Fruit fly (Drosophila melanogaster) whole organism, embryonic: Measurements from ENCODE around the gene melt.
A peak's percentile ranks its signal among the peaks of the same experiment; 100 is the strongest.

Experiments
- Ada2b ChIP-seq: fragments of 200-800 bp; sonication (Bioruptor generic); IDR thresholded peaks from 2 replicates; pipeline ENCODE4 v1.3.6; 2022; ENCODE audit warnings: missing biosample characterization, missing genetic modification characterization
- Atf3 ChIP-seq: fragments of 200-800 bp; sonication (Bioruptor generic); optimal IDR thresholded peaks from 3 replicates; lab custom pipeline; 2016; ENCODE audit warnings: missing biosample characterization, missing genetic modification characterization
- CG10274 ChIP-seq: fragments of 200-800 bp; sonication (Bioruptor generic); optimal IDR thresholded peaks from 3 replicates; lab custom pipeline; 2017; ENCODE audit warnings: missing biosample characterization, mild to moderate bottlenecking, missing genetic modification characterization
- CG11093 ChIP-seq: fragments of 200-800 bp; sonication (Bioruptor generic); IDR thresholded peaks from 3 replicates; pipeline ENCODE4 v1.3.6; 2022; ENCODE audit warnings: missing biosample characterization, missing genetic modification characterization
- CG11504 ChIP-seq: fragments of 200-800 bp; sonication (Bioruptor generic); optimal IDR thresholded peaks from 3 replicates; lab custom pipeline; 2019; ENCODE audit warnings: missing biosample characterization, mild to moderate bottlenecking, missing genetic modification characterization, moderate library complexity
- CG11696 ChIP-seq: fragments of 200-800 bp; sonication (Bioruptor generic); IDR thresholded peaks from 2 replicates; pipeline ENCODE4 v1.3.6; 2022; ENCODE audit warnings: missing biosample characterization, missing genetic modification characterization
- CG12155 ChIP-seq: fragments of 200-800 bp; sonication (Bioruptor generic); optimal IDR thresholded peaks from 3 replicates; lab custom pipeline; 2016; ENCODE audit warnings: missing biosample characterization, missing genetic modification characterization
- CG12236 ChIP-seq: fragments of 200-800 bp; sonication (Bioruptor generic); optimal IDR thresholded peaks from 2 replicates; lab custom pipeline; 2016; ENCODE audit warnings: missing biosample characterization, missing genetic modification characterization
- CG12942 ChIP-seq: fragments of 200-800 bp; sonication (Bioruptor generic); optimal IDR thresholded peaks from 3 replicates; lab custom pipeline; 2016; ENCODE audit warnings: missing biosample characterization, missing genetic modification characterization
- CG14050 ChIP-seq: fragments of 200-800 bp; sonication (Bioruptor generic); IDR thresholded peaks from 3 replicates; pipeline ENCODE4 v1.3.6; 2022; ENCODE audit warnings: missing biosample characterization, missing genetic modification characterization
- CG14965 ChIP-seq: fragments of 200-800 bp; sonication (Bioruptor generic); optimal IDR thresholded peaks from 2 replicates; lab custom pipeline; 2016; ENCODE audit warnings: missing biosample characterization, missing genetic modification characterization, borderline replicate concordance
- CG17186 ChIP-seq: fragments of 200-800 bp; sonication (Bioruptor generic); optimal IDR thresholded peaks from 3 replicates; lab custom pipeline; 2017; ENCODE audit warnings: missing biosample characterization, missing genetic modification reagents, missing genetic modification characterization
- CG17359 ChIP-seq: fragments of 200-800 bp; sonication (Bioruptor generic); optimal IDR thresholded peaks from 3 replicates; lab custom pipeline; 2018; ENCODE audit warnings: missing biosample characterization, mild to moderate bottlenecking, missing genetic modification characterization, moderate library complexity
- CG2889 ChIP-seq: fragments of 200-800 bp; sonication (Bioruptor generic); IDR thresholded peaks from 3 replicates; pipeline ENCODE4 v1.3.6; 2022; ENCODE audit warnings: missing biosample characterization, missing genetic modification characterization
- CG32532 ChIP-seq: fragments of 200-800 bp; sonication (Bioruptor generic); IDR thresholded peaks from 2 replicates; pipeline ENCODE4 v1.3.6; 2022; ENCODE audit warnings: missing biosample characterization, missing genetic modification characterization
- CG4328 ChIP-seq: fragments of 200-800 bp; sonication (Bioruptor generic); optimal IDR thresholded peaks from 3 replicates; lab custom pipeline; 2017; ENCODE audit warnings: missing biosample characterization, missing genetic modification reagents, missing genetic modification characterization
- CG4854 ChIP-seq: fragments of 200-800 bp; sonication (Bioruptor generic); optimal IDR thresholded peaks from 2 replicates; lab custom pipeline; 2016; ENCODE audit warnings: missing biosample characterization, missing genetic modification characterization, inconsistent platforms
- CG8281 ChIP-seq: fragments of 200-800 bp; sonication (Bioruptor generic); optimal IDR thresholded peaks from 2 replicates; lab custom pipeline; 2018; ENCODE audit warnings: missing biosample characterization, mild to moderate bottlenecking, missing genetic modification characterization, moderate library complexity
- CG8924 ChIP-seq: fragments of 200-800 bp; optimal IDR thresholded peaks from 3 replicates; lab custom pipeline; 2019; ENCODE audit warnings: missing biosample characterization, mild to moderate bottlenecking, missing genetic modification characterization, moderate library complexity
- CG9797 ChIP-seq: fragments of 200-800 bp; sonication (Bioruptor generic); optimal IDR thresholded peaks from 3 replicates; lab custom pipeline; 2018; ENCODE audit warnings: missing biosample characterization, mild to moderate bottlenecking, missing genetic modification characterization
- CG9876 ChIP-seq: fragments of 200-800 bp; sonication (Bioruptor generic); optimal IDR thresholded peaks from 2 replicates; lab custom pipeline; 2016; ENCODE audit warnings: missing biosample characterization, missing genetic modification characterization
- E2f1 ChIP-seq: fragments of 200-800 bp; sonication (Bioruptor generic); IDR thresholded peaks from 2 replicates; pipeline ENCODE4 v1.3.6; 2022; ENCODE audit warnings: missing biosample characterization, missing genetic modification characterization
- E2f2 ChIP-seq: fragments of 200-800 bp; sonication (Bioruptor generic); IDR thresholded peaks from 2 replicates; pipeline ENCODE4 v1.3.6; 2022; ENCODE audit warnings: missing biosample characterization, missing genetic modification characterization
- Eip74EF ChIP-seq, 2 experiments: fragments of 200-800 bp in 1 of 2; fragments of >200 bp in 1 of 2; sonication (Bioruptor generic) in 1 of 2; optimal IDR thresholded peaks; 2 replicates each; lab custom pipeline; 2017 to 2019; ENCODE audit warnings: missing biosample characterization in 2 of 2, missing genetic modification characterization in 2 of 2, mild to moderate bottlenecking in 1 of 2, moderate library complexity in 1 of 2
- GATAe ChIP-seq: fragments of 200-800 bp; sonication (Bioruptor generic); conservative IDR thresholded peaks from 2 replicates; pipeline ENCODE4 v1.3.6; 2022; ENCODE audit warnings: missing biosample characterization, missing genetic modification characterization
- HLH4C ChIP-seq: fragments of 200-800 bp; sonication (Bioruptor generic); IDR thresholded peaks from 3 replicates; pipeline ENCODE4 v1.3.6; 2022; ENCODE audit warnings: missing biosample characterization, missing genetic modification characterization; ENCODE audit not compliant: partially characterized antibody
- HLH54F ChIP-seq: fragments of 200-800 bp; sonication (Bioruptor generic); optimal IDR thresholded peaks from 3 replicates; lab custom pipeline; 2016; ENCODE audit warnings: missing biosample characterization, missing genetic modification characterization
- HmgD ChIP-seq: fragments of 200-800 bp; sonication (Bioruptor generic); optimal IDR thresholded peaks from 3 replicates; lab custom pipeline; 2016; ENCODE audit warnings: missing biosample characterization, missing genetic modification characterization
- Hmr ChIP-seq: fragments of 200-800 bp; sonication (Bioruptor generic); optimal IDR thresholded peaks from 3 replicates; lab custom pipeline; 2017; ENCODE audit warnings: mild to moderate bottlenecking, missing biosample characterization, missing genetic modification reagents, missing genetic modification characterization
- Mrtf ChIP-seq: fragments of 200-800 bp; sonication (Bioruptor generic); IDR thresholded peaks from 3 replicates; pipeline ENCODE4 v1.3.6; 2022; ENCODE audit warnings: missing biosample characterization, missing genetic modification characterization
- Oaz ChIP-seq: fragments of 200-800 bp; sonication (Bioruptor generic); IDR thresholded peaks from 2 replicates; pipeline ENCODE4 v1.3.6; 2022; ENCODE audit warnings: missing biosample characterization, missing genetic modification characterization
- Sox102F ChIP-seq: fragments of 200-800 bp; sonication (Bioruptor generic); optimal IDR thresholded peaks from 2 replicates; lab custom pipeline; 2018; ENCODE audit warnings: missing biosample characterization, mild to moderate bottlenecking, missing genetic modification characterization, moderate library complexity
- ac ChIP-seq: fragments of 200-800 bp; sonication (Bioruptor generic); optimal IDR thresholded peaks from 3 replicates; lab custom pipeline; 2017; ENCODE audit warnings: missing biosample characterization, mild to moderate bottlenecking, missing genetic modification characterization
- ap ChIP-seq: fragments of 200-800 bp; sonication (Bioruptor generic); IDR thresholded peaks from 2 replicates; pipeline ENCODE4 v1.3.6; 2022; ENCODE audit warnings: missing biosample characterization, missing genetic modification characterization
- cg ChIP-seq: fragments of 200-800 bp; sonication (Bioruptor generic); optimal IDR thresholded peaks from 3 replicates; lab custom pipeline; 2019; ENCODE audit warnings: missing biosample characterization, mild to moderate bottlenecking, missing genetic modification characterization, moderate library complexity
- dati ChIP-seq: fragments of 200-800 bp; sonication (Bioruptor generic); IDR thresholded peaks from 2 replicates; pipeline ENCODE4 v1.3.6; 2022; ENCODE audit warnings: missing biosample characterization, missing genetic modification characterization
- dmrt99B ChIP-seq: fragments of 200-800 bp; sonication (Bioruptor generic); optimal IDR thresholded peaks from 2 replicates; lab custom pipeline; 2018; ENCODE audit warnings: missing biosample characterization, mild to moderate bottlenecking, missing genetic modification characterization, moderate library complexity
- exex ChIP-seq: fragments of 200-800 bp; sonication (Bioruptor generic); optimal IDR thresholded peaks from 4 replicates; lab custom pipeline; 2018; ENCODE audit warnings: missing biosample characterization, mild to moderate bottlenecking, missing genetic modification characterization, moderate library complexity
- fru ChIP-seq: fragments of >200 bp; optimal IDR thresholded peaks from 2 replicates; lab custom pipeline; 2017
- gce ChIP-seq: fragments of 200-800 bp; sonication (Bioruptor generic); IDR thresholded peaks from 3 replicates; pipeline ENCODE4 v1.3.6; 2022; ENCODE audit warnings: missing biosample characterization, missing genetic modification characterization
- gcm2 ChIP-seq: fragments of 200-800 bp; sonication (Bioruptor generic); optimal IDR thresholded peaks from 2 replicates; lab custom pipeline; 2016; ENCODE audit warnings: missing biosample characterization, missing genetic modification characterization
- her ChIP-seq: fragments of 200-800 bp; sonication (Bioruptor generic); optimal IDR thresholded peaks from 2 replicates; lab custom pipeline; 2016; ENCODE audit warnings: missing biosample characterization, missing genetic modification characterization
- psq ChIP-seq: fragments of 200-800 bp; sonication (Bioruptor generic); optimal IDR thresholded peaks from 2 replicates; lab custom pipeline; 2017; ENCODE audit warnings: missing biosample characterization, missing genetic modification characterization
- sens ChIP-seq: fragments of 200-800 bp; sonication (Bioruptor generic); peaks from one replicate; lab custom pipeline; 2016; ENCODE audit warnings: missing biosample characterization, missing genetic modification characterization
- sisA ChIP-seq: fragments of 200-800 bp; sonication (Bioruptor generic); IDR thresholded peaks from 2 replicates; pipeline ENCODE4 v1.3.6; 2022; ENCODE audit warnings: missing biosample characterization, missing genetic modification characterization
- stc ChIP-seq: fragments of 200-800 bp; sonication (Bioruptor generic); IDR thresholded peaks from 2 replicates; pipeline ENCODE4 v1.3.6; 2022; ENCODE audit warnings: missing biosample characterization, missing genetic modification characterization
- tap ChIP-seq: fragments of 200-800 bp; optimal IDR thresholded peaks from 3 replicates; lab custom pipeline; 2019; ENCODE audit warnings: missing biosample characterization, mild to moderate bottlenecking, missing genetic modification characterization, moderate library complexity
- tin ChIP-seq: fragments of 200-800 bp; sonication (Bioruptor generic); optimal IDR thresholded peaks from 3 replicates; lab custom pipeline; 2016; ENCODE audit warnings: missing biosample characterization, missing genetic modification characterization
- ttk ChIP-seq: fragments of 200-800 bp; sonication (Bioruptor generic); IDR thresholded peaks from 2 replicates; pipeline ENCODE4 v2.1.2; 2022; ENCODE audit warnings: missing biosample characterization, missing genetic modification characterization
- wdn ChIP-seq: fragments of 200-800 bp; sonication (Bioruptor generic); IDR thresholded peaks from 2 replicates; pipeline ENCODE4 v1.3.6; 2022; ENCODE audit warnings: missing biosample characterization, missing genetic modification characterization
- zf30C ChIP-seq: fragments of 200-800 bp; sonication (Bioruptor generic); optimal IDR thresholded peaks from 3 replicates; lab custom pipeline; 2018; ENCODE audit warnings: missing biosample characterization, mild to moderate bottlenecking, missing genetic modification characterization
- zfh1 ChIP-seq: fragments of 200-800 bp; sonication (Bioruptor generic); IDR thresholded peaks from 3 replicates; pipeline ENCODE4 v1.3.6; 2022; ENCODE audit warnings: missing biosample characterization, missing genetic modification characterization

The melt gene

dm6 chr3L:7086558-7087059 is 47.7 kb upstream of the melt start, which contains the start of gene Cpr65Ea (continued):
- TF ChIP-seq CG2889 (no peak), gcm2 (GFP tag; lab: Kevin White, UChicago) (no peak), CG12155 (GFP tag; lab: Kevin White, UChicago) (no peak), ap (no peak), cg (GFP tag; lab: Kevin White, UChicago) (no peak), CG9876 (GFP tag; lab: Kevin White, UChicago) (no peak), HLH54F (GFP tag; lab: Kevin White, UChicago) (no peak), ac (GFP tag; lab: Kevin White, UChicago) (no peak), HmgD (GFP tag; lab: Kevin White, UChicago) (no peak), Hmr (GFP tag; lab: Kevin White, UChicago) (no peak), fru (no peak), sens (GFP tag; lab: Kevin White, UChicago) (peak; percentile 43), wdn (no peak), ttk (GFP tag; lab: Robert Waterston, UW) (0 out of 2 replicates have a peak, but pooled peaks have one; percentile 23), tin (GFP tag; lab: Kevin White, UChicago) (no peak), zf30C (no peak), HLH4C (no peak), psq (GFP tag; lab: Kevin White, UChicago) (no peak), CG12236 (no peak), Ada2b (GFP tag; lab: Robert Waterston, UW) (0 out of 2 replicates have a peak, but pooled peaks have one; percentile 12), E2f1 (GFP tag; lab: Robert Waterston, UW) (peak; percentile 20; the same call in 1 of the 2 replicates), Eip74EF (GFP tag; optimal IDR thresholded peaks at IDR 0.05; lab: Kevin White, UChicago) (peak in 1 of 2 experiments; percentile 11), E2f2 (GFP tag; lab: Robert Waterston, UW) (peak; percentile 23; the same call in 1 of the 2 replicates), CG12942 (no peak), stc (GFP tag; lab: Robert Waterston, UW) (peak; percentile 32; the same call in 1 of the 2 replicates), CG17186 (no peak), her (GFP tag; lab: Kevin White, UChicago) (no peak), CG14050 (GFP tag; lab: Robert Waterston, UW) (no peak), tap (tag; lab: Kevin White, UChicago) (peak; percentile 33), CG8924 (tag; lab: Kevin White, UChicago) (peak; percentile 11), CG11696 (no peak), CG8281 (tag; lab: Kevin White, UChicago) (no peak), CG4328 (no peak)
- TF ChIP-seq, all 482 proteins: peak for 40

dm6 chr3L:7087347-7087746 is 47.0 kb upstream of the melt start:
- TF ChIP-seq gce (GFP tag; lab: Robert Waterston, UW) (no peak), CG14965 (GFP tag; lab: Kevin White, UChicago) (no peak), zfh1 (0 out of 3 replicates have a peak, but pooled peaks have one; percentile 29), CG8924 (tag; lab: Kevin White, UChicago) (no peak), GATAe (no peak), exex (tag; lab: Kevin White, UChicago) (no peak), Atf3 (GFP tag; lab: Kevin White, UChicago) (no peak), Oaz (no peak), dati (GFP tag; lab: Robert Waterston, UW) (no peak), CG4854 (GFP tag; lab: Kevin White, UChicago) (no peak), CG10274 (GFP tag; lab: Kevin White, UChicago) (no peak), CG11504 (tag; lab: Kevin White, UChicago) (peak; percentile 39), sens (GFP tag; lab: Kevin White, UChicago) (peak; percentile 4), CG9797 (no peak), CG17359 (peak; percentile 49), Mrtf (0 out of 3 replicates have a peak, but pooled peaks have one; percentile 25), Sox102F (GFP tag; lab: Kevin White, UChicago) (peak; percentile 21), CG32532 (GFP tag; lab: Robert Waterston, UW) (0 out of 2 replicates have a peak, but pooled peaks have one; percentile 6), ttk (GFP tag; lab: Robert Waterston, UW) (0 out of 2 replicates have a peak, but pooled peaks have one; percentile 33), CG11093 (GFP tag; lab: Robert Waterston, UW) (no peak), sisA (GFP tag; lab: Robert Waterston, UW) (peak; percentile 35; the same call in 1 of the 2 replicates), dmrt99B (tag; lab: Kevin White, UChicago) (peak; percentile 53)
